Worm (Caenorhabditis elegans) whole organism, late embryonic: ENCODE data around the gene rpl-11.1.
"Not testable (repeated sequence)": the region's sequence is repeated elsewhere in the genome, so short reads cannot be mapped to it uniquely, and the experiment has no call there.

ENCODE experiments used
- C38D4.7 ChIP-seq: fragments of 200-800 bp; sonication (Bioruptor generic); optimal IDR thresholded peaks from 2 replicates; lab custom pipeline; 2018; ENCODE audit warnings: mild to moderate bottlenecking, missing genetic modification characterization, moderate library complexity, missing compliant biosample characterization
- K02D7.2 ChIP-seq: sonication (generic microtip); optimal IDR thresholded peaks from 2 replicates; lab custom pipeline; 2017; ENCODE audit warnings: mild to moderate bottlenecking, missing genetic modification characterization, missing compliant biosample characterization
- K09A11.1 ChIP-seq: sonication (generic microtip); optimal IDR thresholded peaks from 2 replicates; lab custom pipeline; 2017; ENCODE audit warnings: antibody characterized with exemption, mild to moderate bottlenecking, missing genetic modification characterization, missing compliant biosample characterization; ENCODE audit not compliant: insufficient read depth
- Y22D7AL.16 ChIP-seq: sonication (generic microtip); optimal IDR thresholded peaks from 2 replicates; lab custom pipeline; 2016; ENCODE audit warnings: missing genetic modification characterization, missing compliant biosample characterization
- ama-1 ChIP-seq: fragments of 150-350 bp; optimal IDR thresholded peaks from 2 replicates; lab custom pipeline; 2014
- ceh-14 ChIP-seq: sonication (generic microtip); optimal IDR thresholded peaks from 2 replicates; lab custom pipeline; 2016; ENCODE audit warnings: missing genotype, missing genetic modification characterization, missing compliant biosample characterization
- ceh-18 ChIP-seq: sonication (generic microtip); optimal IDR thresholded peaks from 2 replicates; lab custom pipeline; 2016; ENCODE audit warnings: missing genetic modification characterization, missing compliant biosample characterization
- ceh-19 ChIP-seq: fragments of 200-800 bp; sonication (Bioruptor generic); optimal IDR thresholded peaks from 2 replicates; lab custom pipeline; 2018; ENCODE audit warnings: mild to moderate bottlenecking, missing genetic modification characterization, missing compliant biosample characterization
- ceh-2 ChIP-seq: sonication (generic microtip); optimal IDR thresholded peaks from 2 replicates; lab custom pipeline; 2016; ENCODE audit warnings: missing genotype, missing genetic modification characterization, missing compliant biosample characterization
- ceh-24 ChIP-seq: sonication (generic microtip); optimal IDR thresholded peaks from 2 replicates; lab custom pipeline; 2016; ENCODE audit warnings: mild to moderate bottlenecking, missing genetic modification characterization, missing compliant biosample characterization
- ceh-30 ChIP-seq: fragments of 150-350 bp; optimal IDR thresholded peaks from 2 replicates; lab custom pipeline; 2014; ENCODE audit warnings: missing biosample characterization, missing genetic modification characterization
- ceh-45 ChIP-seq: fragments of 200-800 bp; sonication (Bioruptor generic); IDR thresholded peaks from 2 replicates; pipeline ENCODE4 v1.3.6; 2022; ENCODE audit warnings: missing genetic modification reagents, missing genetic modification characterization, missing compliant biosample characterization
- ets-4 ChIP-seq: sonication (generic microtip); optimal IDR thresholded peaks from 2 replicates; lab custom pipeline; 2016; ENCODE audit warnings: missing genetic modification characterization, missing compliant biosample characterization
- eyg-1 ChIP-seq: sonication (generic microtip); optimal IDR thresholded peaks from 2 replicates; lab custom pipeline; 2016; ENCODE audit warnings: missing genotype, missing genetic modification characterization, missing compliant biosample characterization
- fax-1 ChIP-seq: sonication (generic microtip); optimal IDR thresholded peaks from 2 replicates; lab custom pipeline; 2016; ENCODE audit warnings: missing genotype, missing genetic modification characterization, missing compliant biosample characterization
- fkh-10 ChIP-seq: fragments of 150-350 bp; optimal IDR thresholded peaks from 2 replicates; lab custom pipeline; 2014; ENCODE audit warnings: missing biosample characterization, missing genetic modification reagents, missing genetic modification characterization
- hlh-15 ChIP-seq: sonication (generic microtip); optimal IDR thresholded peaks from 2 replicates; lab custom pipeline; 2016; ENCODE audit warnings: missing genetic modification characterization, missing compliant biosample characterization
- hlh-30 ChIP-seq: sonication (generic microtip); optimal IDR thresholded peaks from 2 replicates; lab custom pipeline; 2017; ENCODE audit warnings: antibody characterized with exemption, missing genetic modification characterization, missing compliant biosample characterization; ENCODE audit not compliant: insufficient read depth
- hlh-6 ChIP-seq: sonication (generic microtip); optimal IDR thresholded peaks from 2 replicates; lab custom pipeline; 2016; ENCODE audit warnings: missing genotype, missing genetic modification characterization, missing compliant biosample characterization
- hlh-8 ChIP-seq: sonication (generic microtip); optimal IDR thresholded peaks from 2 replicates; lab custom pipeline; 2016; ENCODE audit warnings: missing genotype, missing genetic modification characterization, missing compliant biosample characterization
- lin-11 ChIP-seq: fragments of 200-800 bp; sonication (Bioruptor generic); optimal IDR thresholded peaks from 2 replicates; lab custom pipeline; 2018; ENCODE audit warnings: mild to moderate bottlenecking, missing genetic modification characterization, missing compliant biosample characterization
- madf-2 ChIP-seq: sonication (generic microtip); optimal IDR thresholded peaks from 2 replicates; lab custom pipeline; 2017; ENCODE audit warnings: missing genetic modification characterization, missing compliant biosample characterization
- nhr-11 ChIP-seq: fragments of 150-350 bp; optimal IDR thresholded peaks from 2 replicates; lab custom pipeline; 2014; ENCODE audit warnings: missing biosample characterization, missing genetic modification characterization
- nhr-232 ChIP-seq: sonication (generic microtip); optimal IDR thresholded peaks from 2 replicates; lab custom pipeline; 2016; ENCODE audit warnings: missing genetic modification characterization, missing compliant biosample characterization
- odd-2 ChIP-seq: sonication (generic microtip); optimal IDR thresholded peaks from 2 replicates; lab custom pipeline; 2017; ENCODE audit warnings: antibody characterized with exemption, mild to moderate bottlenecking, missing genetic modification characterization, missing compliant biosample characterization
- pha-2 ChIP-seq: sonication (generic microtip); optimal IDR thresholded peaks from 2 replicates; lab custom pipeline; 2017; ENCODE audit warnings: mild to moderate bottlenecking, missing genetic modification characterization, missing compliant biosample characterization
- pha-4 ChIP-seq: fragments of 150-350 bp; optimal IDR thresholded peaks from 2 replicates; lab custom pipeline; 2018; ENCODE audit warnings: missing biosample characterization, missing genetic modification reagents, missing genetic modification characterization
- pqm-1 ChIP-seq: sonication (generic microtip); optimal IDR thresholded peaks from 2 replicates; lab custom pipeline; 2016; ENCODE audit warnings: missing genetic modification characterization, missing compliant biosample characterization
- sdc-2 ChIP-seq: sonication (generic microtip); optimal IDR thresholded peaks from 2 replicates; lab custom pipeline; 2016; ENCODE audit warnings: missing genotype, missing genetic modification characterization, missing compliant biosample characterization
- sox-4 ChIP-seq: sonication (generic microtip); optimal IDR thresholded peaks from 2 replicates; lab custom pipeline; 2017; ENCODE audit warnings: mild to moderate bottlenecking, missing genetic modification characterization, inconsistent platforms, missing compliant biosample characterization
- syd-9 ChIP-seq: sonication (generic microtip); optimal IDR thresholded peaks from 2 replicates; lab custom pipeline; 2016; ENCODE audit warnings: mild to moderate bottlenecking, missing genetic modification characterization, moderate library complexity, missing compliant biosample characterization
- tbx-7 ChIP-seq: sonication (generic microtip); optimal IDR thresholded peaks from 2 replicates; lab custom pipeline; 2016; ENCODE audit warnings: missing genotype, missing genetic modification characterization, missing compliant biosample characterization
- ttx-3 ChIP-seq: sonication (generic microtip); optimal IDR thresholded peaks from 2 replicates; lab custom pipeline; 2016; ENCODE audit warnings: missing genetic modification reagents, missing genetic modification characterization, missing compliant biosample characterization
- unc-86 ChIP-seq: sonication (generic microtip); optimal IDR thresholded peaks from 2 replicates; lab custom pipeline; 2016; ENCODE audit warnings: missing genetic modification characterization, missing compliant biosample characterization
- zip-5 ChIP-seq: sonication (generic microtip); optimal IDR thresholded peaks from 2 replicates; lab custom pipeline; 2016; ENCODE audit warnings: missing genetic modification characterization, missing compliant biosample characterization

Gene rpl-11.1

DNA sequence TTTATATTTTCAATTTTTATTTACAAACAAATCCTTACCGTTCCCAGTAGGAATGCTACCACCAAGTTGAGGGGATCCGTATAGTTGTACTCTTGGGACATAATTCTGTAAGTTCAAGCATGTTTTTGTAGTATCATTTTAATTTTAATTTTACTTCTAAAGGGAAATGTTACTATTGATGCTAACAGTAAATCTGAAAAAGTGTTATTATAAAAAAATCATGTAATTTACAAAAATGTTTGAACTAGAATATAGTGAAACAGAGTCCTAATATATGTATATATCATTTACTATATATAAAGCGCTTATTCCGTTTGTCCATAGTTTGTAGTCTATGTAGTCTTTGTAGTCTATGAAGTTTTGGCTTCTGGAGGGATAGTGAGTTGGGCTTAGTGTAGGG lies 34.7 kb upstream of the rpl-11.1 start, which contains the start of gene srx-93:
Gene srx-93 (minus strand): TSS at position 101 of the 400 bp plus-strand sequence.
- TF ChIP-seq ceh-24 (tag; lab: Kevin White, UChicago); lin-11 (tag; lab: Kevin White, UChicago); sox-4: not testable (repeated sequence)

- TF ChIP-seq zip-5: no peak
- TF ChIP-seq eyg-1: no peak
- TF ChIP-seq sdc-2 (tag; lab: Kevin White, UChicago): no peak
- TF ChIP-seq unc-86 (tag; lab: Kevin White, UChicago): no peak
- TF ChIP-seq ttx-3 (tag; lab: Kevin White, UChicago): no peak
- no peak for TF ChIP-seq odd-2
- no peak for TF ChIP-seq C38D4.7 (GFP tag; lab: Kevin White, UChicago)
- TF ChIP-seq tbx-7 (tag; lab: Kevin White, UChicago): no peak
- no peak for TF ChIP-seq ceh-30
- TF ChIP-seq madf-2: no peak
- TF ChIP-seq ama-1: no peak
- TF ChIP-seq ceh-2 (tag; lab: Kevin White, UChicago): no peak
Measured at ce11 chrV:3616844-3617243, 31.0 kb upstream of the rpl-11.1 start.

DNA sequence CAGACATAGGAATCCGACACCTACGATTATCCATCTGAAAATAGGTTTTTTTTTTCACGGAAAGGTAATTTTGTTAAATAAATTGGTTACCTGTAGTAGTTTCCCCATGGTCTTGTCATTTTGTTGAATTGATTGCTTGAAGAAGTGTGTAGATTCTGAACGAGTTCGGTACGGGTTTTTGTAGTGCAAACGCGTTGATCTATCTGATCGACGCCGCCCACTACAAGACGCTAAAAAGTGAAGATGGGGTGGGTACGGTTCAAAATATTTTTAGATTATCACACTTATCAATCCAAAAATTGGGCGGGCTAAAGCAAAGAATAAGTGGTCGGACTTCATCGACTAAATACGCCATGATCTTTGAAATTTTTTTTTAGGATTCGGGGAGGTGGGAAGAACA lies 28.5 kb upstream of the rpl-11.1 start, which contains the start of gene T22F3.11:
Gene T22F3.11 (minus strand): TSS at position 157 of the 400 bp plus-strand sequence.
- TF ChIP-seq pha-4 (tag; lab: Kevin White, UChicago) (no peak), nhr-11 (no peak), tbx-7 (tag; lab: Kevin White, UChicago) (no peak), K09A11.1 (tag; lab: Kevin White, UChicago) (no peak), ceh-14 (tag; lab: Kevin White, UChicago) (no peak), ceh-19 (no peak)

- TF ChIP-seq fkh-10 (GFP tag; lab: Kevin White, UChicago) (no peak), pqm-1 (tag; lab: Kevin White, UChicago) (no peak), madf-2 (no peak), odd-2 (no peak), ets-4 (no peak)
Measured at ce11 chrV:3613042-3613441, 27.2 kb upstream of the rpl-11.1 start.

ce11 chrV:3611654-3612053 lies 25.8 kb upstream of the rpl-11.1 start, which contains the start of gene T22F3.10:
Gene T22F3.10, minus strand, starts transcription at chrV:3611754.
- TF ChIP-seq hlh-30 (tag; lab: Kevin White, UChicago): no peak
- TF ChIP-seq syd-9 (tag; lab: Kevin White, UChicago): no peak
- no peak for TF ChIP-seq hlh-6 (tag; lab: Kevin White, UChicago)
- TF ChIP-seq ceh-45 (GFP tag; lab: Robert Waterston, UW): no peak
- no peak for TF ChIP-seq ceh-18
- TF ChIP-seq hlh-8 (tag; lab: Kevin White, UChicago): no peak
- no peak for TF ChIP-seq pha-2
- TF ChIP-seq nhr-232 (tag; lab: Kevin White, UChicago): no peak
- no peak for TF ChIP-seq K02D7.2 (tag; lab: Kevin White, UChicago)
- TF ChIP-seq tbx-7 (tag; lab: Kevin White, UChicago): no peak
- no peak for TF ChIP-seq ceh-24 (tag; lab: Kevin White, UChicago)
- no peak for TF ChIP-seq Y22D7AL.16 (tag; lab: Kevin White, UChicago)
- TF ChIP-seq fkh-10 (GFP tag; lab: Kevin White, UChicago): no peak
- TF ChIP-seq pha-4 (tag; lab: Kevin White, UChicago): no peak
- TF ChIP-seq fax-1 (tag; lab: Kevin White, UChicago): no peak
- TF ChIP-seq hlh-15: no peak
